Worm (Caenorhabditis elegans) whole organism, L4 larva: Measurements from ENCODE around the gene brc-2.

ENCODE experiments used
- F10B5.3 ChIP-seq: sonication (generic microtip); optimal IDR thresholded peaks from 2 replicates; lab custom pipeline; 2016; ENCODE audit warnings: mild to moderate bottlenecking, missing genetic modification characterization, missing compliant biosample characterization
- ZK337.2 ChIP-seq: fragments of 200-800 bp; sonication (Bioruptor generic); IDR thresholded peaks from 2 replicates; pipeline ENCODE4 v1.3.6; 2022; ENCODE audit warnings: missing genetic modification reagents, missing genetic modification characterization, missing compliant biosample characterization
- aha-1 ChIP-seq: fragments of 150-350 bp; peaks from one replicate; lab custom pipeline; 2014; ENCODE audit warnings: missing biosample characterization, missing genetic modification characterization
- ceh-32 ChIP-seq: sonication (generic microtip); optimal IDR thresholded peaks from 2 replicates; lab custom pipeline; 2016; ENCODE audit warnings: mild to moderate bottlenecking, missing genetic modification characterization, missing compliant biosample characterization; ENCODE audit not compliant: poor library complexity
- ceh-44 ChIP-seq: fragments of 200-800 bp; sonication (Bioruptor generic); IDR thresholded peaks from 2 replicates; pipeline ENCODE4 v1.3.6; 2022; ENCODE audit warnings: missing genetic modification reagents, missing genetic modification characterization, missing compliant biosample characterization
- daf-16 ChIP-seq, 3 experiments: sonication (generic microtip); optimal IDR thresholded peaks; 2 replicates each; lab custom pipeline; 2016 to 2017; ENCODE audit warnings: missing genetic modification characterization in 3 of 3, missing genetic modification reagents in 3 of 3, mild to moderate bottlenecking in 2 of 3, missing compliant biosample characterization in 2 of 3, missing biosample characterization in 1 of 3, moderate library complexity in 1 of 3
- daf-8 ChIP-seq: fragments of 200-800 bp; sonication (Bioruptor generic); IDR thresholded peaks from 2 replicates; pipeline ENCODE4 v1.3.6; 2022; ENCODE audit warnings: missing genetic modification characterization, missing compliant biosample characterization
- dve-1 ChIP-seq: sonication (generic microtip); optimal IDR thresholded peaks from 2 replicates; lab custom pipeline; 2017; ENCODE audit warnings: antibody characterized with exemption, mild to moderate bottlenecking, missing genetic modification characterization, missing compliant biosample characterization; ENCODE audit not compliant: insufficient read depth
- egl-43 ChIP-seq: fragments of 200-800 bp; sonication (Bioruptor generic); IDR thresholded peaks from 2 replicates; pipeline ENCODE4 v1.3.6; 2022; ENCODE audit warnings: missing genetic modification reagents, missing genetic modification characterization, missing compliant biosample characterization
- gei-8 ChIP-seq: fragments of 200-800 bp; sonication (Bioruptor generic); optimal IDR thresholded peaks from 2 replicates; lab custom pipeline; 2018; ENCODE audit warnings: mild to moderate bottlenecking, missing genetic modification characterization, missing compliant biosample characterization
- hif-1 ChIP-seq, 2 experiments: sonication (generic microtip); optimal IDR thresholded peaks; 2 replicates each; lab custom pipeline; 2016 to 2017; ENCODE audit warnings: missing compliant biosample characterization in 2 of 2, missing genetic modification characterization in 2 of 2, missing genetic modification reagents in 2 of 2, missing genotype in 2 of 2, mild to moderate bottlenecking in 1 of 2
- hlh-11 ChIP-seq: fragments of 200-800 bp; sonication (Bioruptor generic); optimal IDR thresholded peaks from 2 replicates; lab custom pipeline; 2018; ENCODE audit warnings: mild to moderate bottlenecking, missing genetic modification characterization, missing compliant biosample characterization
- hlh-30 ChIP-seq: sonication (generic microtip); optimal IDR thresholded peaks from 2 replicates; lab custom pipeline; 2017; ENCODE audit warnings: antibody characterized with exemption, mild to moderate bottlenecking, missing genetic modification characterization, missing compliant biosample characterization; ENCODE audit not compliant: insufficient read depth
- jun-1 ChIP-seq: fragments of 150-350 bp; optimal IDR thresholded peaks from 2 replicates; lab custom pipeline; 2014; ENCODE audit warnings: missing biosample characterization, missing genetic modification reagents, missing genetic modification characterization
- lin-15B ChIP-seq: fragments of 150-350 bp; sonication (generic microtip); optimal IDR thresholded peaks from 3 replicates; lab custom pipeline; 2014; ENCODE audit warnings: missing biosample characterization, missing genetic modification characterization
- lin-38 ChIP-seq: fragments of 200-800 bp; sonication (Bioruptor generic); IDR thresholded peaks from 2 replicates; pipeline ENCODE4 v1.3.6; 2022; ENCODE audit warnings: missing genetic modification reagents, missing genetic modification characterization, missing compliant biosample characterization
- lsy-2 ChIP-seq, 2 experiments: fragments of 150-350 bp in 1 of 2; sonication (generic microtip) in 1 of 2; optimal IDR thresholded peaks; 2 replicates each; lab custom pipeline; 2014 to 2017; ENCODE audit warnings: missing biosample characterization in 2 of 2, missing genetic modification characterization in 2 of 2
- mdl-1 ChIP-seq, 2 experiments: fragments of 150-350 bp in 1 of 2; sonication (generic microtip) in 1 of 2; optimal IDR thresholded peaks; 2 replicates each; lab custom pipeline; 2014 to 2017; ENCODE audit warnings: missing biosample characterization in 2 of 2, missing genetic modification characterization in 2 of 2
- mxl-2 ChIP-seq: fragments of 200-800 bp; sonication (Bioruptor generic); conservative IDR thresholded peaks from 2 replicates; pipeline ENCODE4 v1.3.6; 2022; ENCODE audit warnings: missing genetic modification reagents, missing genetic modification characterization, missing compliant biosample characterization
- nhr-10 ChIP-seq: fragments of 150-350 bp; optimal IDR thresholded peaks from 2 replicates; lab custom pipeline; 2014; ENCODE audit warnings: missing biosample characterization, missing genetic modification characterization
- nhr-28 ChIP-seq: fragments of 150-350 bp; optimal IDR thresholded peaks from 2 replicates; lab custom pipeline; 2014; ENCODE audit warnings: missing biosample characterization, missing genetic modification characterization
- nhr-77 ChIP-seq: fragments of 150-350 bp; optimal IDR thresholded peaks from 2 replicates; lab custom pipeline; 2014; ENCODE audit warnings: missing biosample characterization, missing genetic modification characterization
- set-16 ChIP-seq: fragments of 200-800 bp; sonication (Bioruptor generic); IDR thresholded peaks from 2 replicates; pipeline ENCODE4 v1.3.6; 2022; ENCODE audit warnings: missing genetic modification reagents, missing genetic modification characterization, missing compliant biosample characterization
- skn-1 ChIP-seq: fragments of 150-350 bp; optimal IDR thresholded peaks from 2 replicates; lab custom pipeline; 2014; ENCODE audit warnings: missing biosample characterization, missing genetic modification characterization
- snpc-1.2 ChIP-seq: fragments of 200-800 bp; sonication (Bioruptor generic); IDR thresholded peaks from 2 replicates; pipeline ENCODE4 v1.3.6; 2022; ENCODE audit warnings: missing genetic modification reagents, missing genetic modification characterization, missing compliant biosample characterization
- spr-3 ChIP-seq: fragments of 200-800 bp; sonication (Bioruptor generic); optimal IDR thresholded peaks from 2 replicates; lab custom pipeline; 2018; ENCODE audit warnings: mild to moderate bottlenecking, missing genetic modification characterization, missing compliant biosample characterization
- unc-130 ChIP-seq: sonication (generic microtip); optimal IDR thresholded peaks from 2 replicates; lab custom pipeline; 2016; ENCODE audit warnings: missing genetic modification reagents, missing genetic modification characterization, missing compliant biosample characterization
- vab-7 ChIP-seq: fragments of 200-800 bp; sonication (Bioruptor generic); IDR thresholded peaks from 2 replicates; pipeline ENCODE4 v1.3.6; 2022; ENCODE audit warnings: missing genetic modification reagents, missing genetic modification characterization, missing compliant biosample characterization
- zfp-2 ChIP-seq: sonication (generic microtip); optimal IDR thresholded peaks from 2 replicates; lab custom pipeline; 2016; ENCODE audit warnings: mild to moderate bottlenecking, missing genetic modification characterization, missing compliant biosample characterization
- zip-11 ChIP-seq: fragments of 200-800 bp; sonication (Bioruptor generic); IDR thresholded peaks from 2 replicates; pipeline ENCODE4 v1.3.6; 2022; ENCODE audit warnings: missing genetic modification characterization, missing compliant biosample characterization
- zip-2 ChIP-seq: fragments of 150-350 bp; optimal IDR thresholded peaks from 2 replicates; lab custom pipeline; 2014; ENCODE audit warnings: missing biosample characterization, missing genetic modification characterization

Gene brc-2

DNA sequence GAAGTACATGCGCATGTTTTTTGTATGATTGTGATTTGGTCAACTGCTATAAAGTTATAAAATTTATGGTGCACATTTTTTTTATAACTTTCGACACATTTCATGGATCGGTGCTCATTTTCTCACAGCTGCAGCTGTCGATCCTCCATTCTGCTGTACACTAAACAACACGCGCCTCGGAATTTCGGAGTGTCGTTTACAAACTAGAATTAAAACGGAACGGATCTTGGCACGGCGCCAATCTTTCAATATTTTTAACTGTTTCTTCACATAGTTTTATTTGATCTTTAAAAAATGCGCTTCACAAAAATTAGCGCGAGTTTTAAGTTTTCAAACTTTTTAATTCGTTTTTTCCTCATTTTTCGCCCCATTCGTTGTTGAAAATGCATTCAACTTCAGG is 43.5 kb upstream of the brc-2 start, which contains the start of gene let-711 (continued):
- TF ChIP-seq zip-2 (tag; lab: Kevin White, UChicago): no peak
- peak; percentile 56 for TF ChIP-seq aha-1 (tag; lab: Kevin White, UChicago)
- no peak for TF ChIP-seq mxl-2 (GFP tag; lab: Robert Waterston, UW)
- TF ChIP-seq F10B5.3 (tag; lab: Kevin White, UChicago): no peak
- TF ChIP-seq daf-8 (GFP tag; lab: Robert Waterston, UW): no peak
- no peak for TF ChIP-seq jun-1 (tag; lab: Kevin White, UChicago)
- no peak for TF ChIP-seq spr-3 (GFP tag; lab: Kevin White, UChicago)
- TF ChIP-seq hlh-30 (tag; lab: Kevin White, UChicago): peak; percentile 4
- TF ChIP-seq gei-8 (GFP tag; lab: Kevin White, UChicago): no peak
- TF ChIP-seq set-16 (GFP tag; lab: Robert Waterston, UW): no peak
- TF ChIP-seq ZK337.2 (GFP tag; lab: Robert Waterston, UW): no peak
- TF ChIP-seq unc-130 (GFP tag; lab: Kevin White, UChicago): no peak

DNA sequence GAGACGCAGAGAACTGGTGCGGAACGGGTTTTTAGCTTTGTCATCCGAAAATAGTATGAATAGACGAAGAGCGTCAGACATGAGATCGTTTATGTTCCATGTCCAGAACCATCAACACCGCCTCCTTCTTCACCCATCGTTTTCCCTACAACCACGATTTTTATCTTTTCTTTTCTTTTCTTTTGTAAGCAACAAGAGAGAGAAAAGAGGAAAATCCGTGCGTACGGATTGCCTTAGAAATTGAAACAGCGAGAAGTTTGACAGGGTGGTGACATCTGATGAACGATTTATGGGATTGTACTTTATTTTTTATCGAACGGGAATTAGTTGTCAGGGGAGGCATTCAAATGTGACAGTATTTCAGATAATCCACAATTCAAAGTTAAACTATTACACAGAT is 42.8 kb upstream of the brc-2 start, which contains the start of gene abu-13:
abu-13 (minus strand) TSS at position 152 of the 400 bp plus-strand sequence.
- TF ChIP-seq snpc-1.2 (no peak), zip-11 (no peak), hif-1 (tag; optimal IDR thresholded peaks at IDR 0.05; lab: Kevin White, UChicago) (no peak), nhr-28 (tag; lab: Kevin White, UChicago) (peak; percentile 19), hlh-11 (tag; lab: Kevin White, UChicago) (peak; percentile 7), mdl-1 (tag; optimal IDR thresholded peaks at IDR 0.05; lab: Kevin White, UChicago) (peak in 1 of 2 experiments; percentile 10), lin-38 (no peak)

DNA sequence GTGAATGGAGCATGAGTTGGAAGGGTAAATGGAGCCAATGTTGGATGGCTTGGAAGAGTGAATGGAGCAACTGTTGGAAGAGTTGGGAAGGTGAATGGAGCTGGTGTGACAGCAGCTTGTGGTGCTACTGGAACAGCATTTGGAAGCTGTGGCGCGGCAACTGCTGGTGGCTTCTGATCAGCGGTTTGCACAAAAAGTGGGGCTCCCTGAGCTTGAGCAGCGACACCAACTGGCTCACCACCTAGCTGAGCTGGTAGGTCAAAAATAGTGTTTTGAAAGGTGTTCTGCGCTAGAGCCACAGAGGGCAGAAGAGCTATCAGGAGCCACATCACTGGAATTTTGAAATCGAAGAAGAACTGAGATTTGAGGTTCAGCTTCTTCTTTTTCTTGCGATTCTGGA is 42.4 kb upstream of the brc-2 start:
- TF ChIP-seq ceh-32 (tag; lab: Kevin White, UChicago) (no peak), egl-43 (GFP tag; lab: Robert Waterston, UW) (0 out of 2 replicates have a peak, but pooled peaks have one; percentile 23), nhr-77 (no peak), zfp-2 (tag; lab: Kevin White, UChicago) (no peak), nhr-10 (no peak), ceh-44 (GFP tag; lab: Robert Waterston, UW) (no peak; the same call in 1 of the 2 replicates), set-16 (GFP tag; lab: Robert Waterston, UW) (peak; percentile 65)
- TF ChIP-seq, all 104 proteins: peak for 2

DNA sequence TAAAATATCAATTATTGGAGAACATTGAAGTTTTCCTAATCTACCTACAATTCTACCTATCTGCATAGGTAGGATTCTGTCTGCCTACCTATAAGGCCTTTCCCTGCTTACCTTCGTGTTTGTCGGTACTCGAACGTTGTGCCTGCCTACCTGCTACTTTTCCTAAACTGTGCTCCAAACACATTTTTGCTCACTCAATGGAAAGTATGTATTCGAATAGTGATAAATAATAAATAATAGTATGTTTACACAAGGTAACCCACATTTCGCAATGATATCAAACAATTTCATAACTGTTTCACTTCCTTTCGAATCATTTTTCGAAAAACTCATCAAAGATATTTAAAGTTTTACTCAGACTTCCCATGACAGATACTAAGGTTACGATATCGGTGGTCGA is 36.6 kb upstream of the brc-2 start, which contains the start of gene F57B9.3:
F57B9.3 (plus strand) TSS at position 301 of the 400 bp plus-strand sequence.
- TF ChIP-seq vab-7 (GFP tag; lab: Robert Waterston, UW): no peak
- TF ChIP-seq daf-16 (GFP tag; optimal IDR thresholded peaks at IDR 0.05; lab: Kevin White, UChicago): no peak
- peak; percentile 28 for TF ChIP-seq daf-16 (tag; optimal IDR thresholded peaks at IDR 0.05; lab: Kevin White, UChicago)
- no peak for TF ChIP-seq lsy-2 (tag; optimal IDR thresholded peaks at IDR 0.05; lab: Kevin White, UChicago)
- no peak for TF ChIP-seq lin-15B
- TF ChIP-seq skn-1 (tag; lab: Kevin White, UChicago): no peak
- TF ChIP-seq, all 104 proteins: peak for 1

DNA sequence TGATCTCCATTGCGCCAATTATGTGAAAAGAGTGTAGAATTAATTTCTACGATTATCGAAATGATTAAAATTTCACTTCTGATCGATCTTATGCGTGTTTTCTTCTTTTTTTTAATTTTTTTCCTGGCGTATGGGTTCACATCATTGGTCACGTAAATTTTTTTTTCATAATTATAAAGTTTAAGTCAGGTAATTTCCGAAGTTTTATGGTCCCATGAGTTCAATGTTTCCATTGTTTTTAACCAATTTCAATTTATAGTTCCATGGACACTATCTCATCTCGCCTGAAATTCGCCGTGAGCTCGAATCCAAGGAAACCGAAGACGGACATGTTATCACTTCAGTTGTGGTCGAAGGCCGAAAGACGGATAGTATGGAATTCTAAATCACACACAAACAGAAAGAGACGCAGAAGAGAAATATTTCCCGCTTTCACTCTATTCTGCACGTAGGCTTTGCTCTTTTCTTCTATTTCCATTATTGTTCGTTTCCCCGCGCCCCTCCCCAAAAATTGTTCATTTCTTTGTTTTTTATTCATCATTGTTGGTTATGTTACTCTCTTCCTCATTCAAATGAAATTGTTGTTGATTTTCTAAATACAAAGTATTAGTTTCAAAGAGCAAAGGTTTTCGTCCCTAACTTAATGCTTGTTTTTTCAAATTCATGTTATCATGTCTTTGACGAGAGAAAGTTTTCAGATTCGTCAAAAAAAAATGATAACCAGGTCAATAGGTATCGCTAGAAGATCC is 32.5 kb upstream of the brc-2 start, which contains the start of the genes F57B9.8 and coq-2:
F57B9.8 (minus strand) TSS at position 51 of the 749 bp plus-strand sequence.
coq-2 (plus strand) TSS at position 699 of the 749 bp plus-strand sequence.
- TF ChIP-seq dve-1 (tag; lab: Kevin White, UChicago) (peak; percentile 34), hif-1 (tag; optimal IDR thresholded peaks at IDR 0.05; lab: Kevin White, UChicago) (peak in 1 of 2 experiments; percentile 97), skn-1 (tag; lab: Kevin White, UChicago) (no peak), aha-1 (tag; lab: Kevin White, UChicago) (peak; percentile 99)
- TF ChIP-seq, all 104 proteins: peak for 3
